Worm (Caenorhabditis elegans) whole organism, early embryonic: Measurements from ENCODE around the gene btb-5.

Experiments used
- B0310.2 ChIP-seq: sonication (generic microtip); optimal IDR thresholded peaks from 2 replicates; lab custom pipeline; 2016; ENCODE audit warnings: mild to moderate bottlenecking, missing genetic modification characterization, missing compliant biosample characterization
- F13C5.2 ChIP-seq: sonication (generic microtip); optimal IDR thresholded peaks from 2 replicates; lab custom pipeline; 2017; ENCODE audit warnings: mild to moderate bottlenecking, missing genetic modification characterization, inconsistent platforms, missing compliant biosample characterization
- aly-1 ChIP-seq: sonication (generic microtip); optimal IDR thresholded peaks from 2 replicates; lab custom pipeline; 2016; ENCODE audit warnings: missing genetic modification characterization, missing compliant biosample characterization
- ama-1 ChIP-seq: fragments of 150-350 bp; optimal IDR thresholded peaks from 2 replicates; lab custom pipeline; 2014
- ceh-13 ChIP-seq: fragments of 200-800 bp; sonication (Bioruptor generic); optimal IDR thresholded peaks from 2 replicates; lab custom pipeline; 2018; ENCODE audit warnings: mild to moderate bottlenecking, missing genetic modification characterization, missing compliant biosample characterization
- ceh-36 ChIP-seq: sonication (generic microtip); optimal IDR thresholded peaks from 2 replicates; lab custom pipeline; 2016; ENCODE audit warnings: missing genetic modification characterization, inconsistent platforms, missing compliant biosample characterization
- ets-7 ChIP-seq: sonication (generic microtip); optimal IDR thresholded peaks from 2 replicates; lab custom pipeline; 2016; ENCODE audit warnings: missing genotype, missing genetic modification characterization, missing compliant biosample characterization
- flt-1 ChIP-seq: fragments of 200-800 bp; sonication (Bioruptor generic); IDR thresholded peaks from 2 replicates; pipeline ENCODE4 v1.3.6; 2022; ENCODE audit warnings: missing genetic modification characterization, missing compliant biosample characterization
- hmbx-1 ChIP-seq: sonication (generic microtip); optimal IDR thresholded peaks from 2 replicates; lab custom pipeline; 2016; ENCODE audit warnings: mild to moderate bottlenecking, missing genetic modification characterization, missing compliant biosample characterization
- hmg-4 ChIP-seq: fragments of 200-800 bp; sonication (Bioruptor generic); optimal IDR thresholded peaks from 2 replicates; lab custom pipeline; 2018; ENCODE audit warnings: mild to moderate bottlenecking, missing genetic modification characterization, missing compliant biosample characterization
- hnd-1 ChIP-seq: sonication (generic microtip); optimal IDR thresholded peaks from 2 replicates; lab custom pipeline; 2016; ENCODE audit warnings: missing genetic modification characterization, missing compliant biosample characterization
- pes-1 ChIP-seq: fragments of 200-800 bp; sonication (Bioruptor generic); IDR thresholded peaks from 2 replicates; pipeline ENCODE4 v1.3.6; 2022; ENCODE audit warnings: missing genetic modification reagents, missing genetic modification characterization, missing compliant biosample characterization
- scrt-1 ChIP-seq: fragments of 200-800 bp; sonication (Bioruptor generic); IDR thresholded peaks from 2 replicates; pipeline ENCODE4 v1.3.6; 2022; ENCODE audit warnings: missing genetic modification characterization, missing compliant biosample characterization
- sea-1 ChIP-seq: fragments of 200-800 bp; sonication (Bioruptor generic); conservative IDR thresholded peaks from 2 replicates; pipeline ENCODE4 v1.3.6; 2022; ENCODE audit warnings: missing genetic modification characterization, missing compliant biosample characterization
- tbx-11 ChIP-seq: fragments of 200-800 bp; sonication (Bioruptor generic); IDR thresholded peaks from 2 replicates; pipeline ENCODE4 v1.3.6; 2022; ENCODE audit warnings: missing genetic modification characterization, missing compliant biosample characterization
- tbx-37 ChIP-seq: fragments of 200-800 bp; sonication (Bioruptor generic); conservative IDR thresholded peaks from 2 replicates; pipeline ENCODE4 v1.3.6; 2022; ENCODE audit warnings: missing genetic modification reagents, missing genetic modification characterization, missing compliant biosample characterization
- tra-4 ChIP-seq: sonication (generic microtip); optimal IDR thresholded peaks from 2 replicates; lab custom pipeline; 2017; ENCODE audit warnings: missing genetic modification characterization, missing compliant biosample characterization

Gene btb-5

ce11 chrIII:64747-65625 is 4.0 kb upstream of the btb-5 start:
- no peak for TF ChIP-seq tra-4 (tag; lab: Kevin White, UChicago)

- TF ChIP-seq hmbx-1 (tag; lab: Kevin White, UChicago): no peak
Observed at ce11 chrIII:63584-64316, 2.8 kb upstream of the btb-5 start.

ce11 chrIII:62383-62873 is 1.5 kb upstream of the btb-5 start:
- TF ChIP-seq ceh-13 (GFP tag; lab: Kevin White, UChicago) (no peak), tbx-37 (GFP tag; lab: Robert Waterston, UW) (no peak), ets-7 (tag; lab: Kevin White, UChicago) (no peak), ceh-36 (tag; lab: Kevin White, UChicago) (no peak), tbx-11 (GFP tag; lab: Robert Waterston, UW) (no peak), pes-1 (GFP tag; lab: Robert Waterston, UW) (no peak), hmg-4 (GFP tag; lab: Kevin White, UChicago) (no peak), scrt-1 (GFP tag; lab: Robert Waterston, UW) (no peak), flt-1 (GFP tag; lab: Robert Waterston, UW) (no peak), hmbx-1 (tag; lab: Kevin White, UChicago) (no peak), B0310.2 (tag; lab: Kevin White, UChicago) (no peak), ama-1 (lab: Kevin White, UChicago) (no peak), tra-4 (tag; lab: Kevin White, UChicago) (no peak), hnd-1 (tag; lab: Kevin White, UChicago) (no peak), sea-1 (GFP tag; lab: Robert Waterston, UW) (no peak), aly-1 (tag; lab: Kevin White, UChicago) (no peak)

DNA sequence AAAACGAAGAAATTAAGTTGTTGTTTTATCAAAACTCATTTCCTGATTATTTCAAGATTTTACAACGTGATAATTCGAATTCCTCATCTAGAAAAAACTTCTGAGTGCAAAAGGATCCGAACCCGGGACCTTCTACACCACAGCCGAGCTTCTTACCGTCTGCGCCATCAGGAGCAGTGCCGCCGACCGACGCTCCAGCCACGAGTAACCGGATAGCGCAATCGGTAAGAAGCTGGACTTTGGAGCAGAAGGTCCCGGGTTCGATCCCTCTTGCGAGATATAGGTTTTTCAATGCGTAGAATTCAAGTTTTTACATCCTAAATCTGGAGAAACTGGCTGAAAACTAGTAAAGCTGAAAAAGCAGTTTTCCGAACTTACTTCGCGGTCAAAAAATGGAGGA is 7.2 kb downstream of the btb-5 start:
- TF ChIP-seq sea-1 (GFP tag; lab: Robert Waterston, UW) (0 out of 2 replicates have a peak, but pooled peaks have one; percentile 5), B0310.2 (tag; lab: Kevin White, UChicago) (no peak), flt-1 (GFP tag; lab: Robert Waterston, UW) (no peak)

DNA sequence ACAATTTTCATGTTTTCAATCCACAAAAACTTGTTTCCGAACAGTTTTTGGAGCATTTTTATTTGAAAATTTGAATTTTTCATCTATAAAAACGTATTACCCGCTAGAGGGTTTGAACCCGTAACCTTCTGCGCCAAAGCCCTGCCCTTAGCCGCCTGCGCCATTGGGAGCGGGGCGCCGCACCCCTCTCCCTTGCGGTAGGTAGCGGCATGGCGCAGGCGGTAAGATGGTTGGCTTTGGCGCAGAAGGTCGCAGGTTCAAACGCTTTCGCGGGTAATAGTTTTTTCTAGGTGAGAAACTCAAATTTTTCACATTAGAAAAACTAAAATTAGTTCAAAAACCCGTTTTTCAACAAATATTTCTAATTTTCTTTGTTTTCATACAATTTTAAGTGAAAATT is 9.3 kb downstream of the btb-5 start:
- no peak for TF ChIP-seq scrt-1 (GFP tag; lab: Robert Waterston, UW)
- peak; percentile 26; the same call in 1 of the 2 replicates for TF ChIP-seq pes-1 (GFP tag; lab: Robert Waterston, UW)

DNA sequence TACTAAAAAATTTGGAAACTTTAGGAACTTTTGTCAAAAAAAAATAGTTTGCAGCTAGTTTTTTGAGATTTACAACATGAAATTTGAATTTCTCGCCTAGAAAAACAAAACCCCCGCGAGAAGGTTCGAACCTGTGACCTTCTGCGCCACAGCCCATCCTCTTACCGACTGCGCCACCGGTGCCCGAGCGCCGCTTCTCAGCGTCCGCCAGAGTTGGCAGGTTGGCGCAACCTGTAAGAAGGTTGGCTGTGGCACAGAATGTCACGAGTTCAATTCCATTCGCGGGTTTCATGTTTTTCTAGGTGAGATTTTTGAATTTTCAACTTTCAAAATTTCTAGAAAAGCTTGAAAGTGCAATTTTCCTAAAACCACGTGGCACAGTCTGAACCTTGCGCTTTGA is 10.5 kb downstream of the btb-5 start:
- no peak for TF ChIP-seq tbx-11 (GFP tag; lab: Robert Waterston, UW)
- no peak for TF ChIP-seq hnd-1 (tag; lab: Kevin White, UChicago)
- TF ChIP-seq hmbx-1 (tag; lab: Kevin White, UChicago): no peak

- TF ChIP-seq hmg-4 (GFP tag; lab: Kevin White, UChicago): no peak
- TF ChIP-seq ceh-36 (tag; lab: Kevin White, UChicago): no peak
Observed at ce11 chrIII:49064-49463, 11.9 kb downstream of the btb-5 start.

DNA sequence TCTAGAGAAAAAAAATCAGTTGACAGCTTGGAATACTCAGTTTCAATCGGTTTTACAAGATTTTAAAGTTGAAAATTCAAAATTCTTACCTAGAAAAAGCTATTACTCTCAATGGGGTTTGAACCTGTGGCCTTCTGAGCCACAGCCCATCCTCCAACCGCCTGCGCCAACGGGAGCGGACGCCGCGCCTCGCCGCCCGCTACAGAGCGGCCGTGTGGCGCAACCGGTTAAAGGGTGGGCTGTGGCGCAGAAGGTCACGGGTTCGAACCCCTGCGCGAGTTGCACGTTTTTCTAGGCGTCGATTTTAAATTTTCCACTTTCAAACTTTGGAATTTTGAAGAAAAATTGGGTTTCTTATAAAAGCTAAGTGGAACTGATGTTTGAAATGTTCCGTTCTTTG is 12.6 kb downstream of the btb-5 start:
- no peak for TF ChIP-seq aly-1 (tag; lab: Kevin White, UChicago)
- TF ChIP-seq pes-1 (GFP tag; lab: Robert Waterston, UW): no peak
- TF ChIP-seq flt-1 (GFP tag; lab: Robert Waterston, UW): no peak
- TF ChIP-seq B0310.2 (tag; lab: Kevin White, UChicago): no peak
- no peak for TF ChIP-seq scrt-1 (GFP tag; lab: Robert Waterston, UW)
- no peak for TF ChIP-seq ceh-13 (GFP tag; lab: Kevin White, UChicago)
- TF ChIP-seq ama-1 (lab: Kevin White, UChicago): no peak
- TF ChIP-seq tbx-11 (GFP tag; lab: Robert Waterston, UW): no peak
- no peak for TF ChIP-seq tra-4 (tag; lab: Kevin White, UChicago)
- no peak for TF ChIP-seq ceh-36 (tag; lab: Kevin White, UChicago)
- no peak for TF ChIP-seq F13C5.2
- no peak for TF ChIP-seq sea-1 (GFP tag; lab: Robert Waterston, UW)
- TF ChIP-seq hmg-4 (GFP tag; lab: Kevin White, UChicago): no peak
